Fruit fly (Drosophila melanogaster): Measurements from ENCODE around the gene Pus1.
A peak's percentile ranks its signal among the peaks of the same experiment; 100 is the strongest.

The Pus1 gene

dm6 chr3R:20588480-20588785 lies 4.0 kb downstream of the Pus1 start, which contains the start of gene Srp72 (continued):
- TF ChIP-seq Rfx (GFP tag; IDR thresholded peaks at IDR 0.05) (peak; percentile 51; the same call in 1 of the 2 replicates), kay (GFP tag; optimal IDR thresholded peaks at IDR 0.05) (peak; percentile 10), pzg (GFP tag; optimal IDR thresholded peaks at IDR 0.05) (peak; percentile 35), H2.0 (GFP tag; IDR thresholded peaks at IDR 0.05) (no peak), Chrac-16 (GFP tag; optimal IDR thresholded peaks at IDR 0.05) (peak; percentile 8), CG18764 (GFP tag; optimal IDR thresholded peaks at IDR 0.05) (peak; percentile 53), Dad (GFP tag; optimal IDR thresholded peaks at IDR 0.05) (no peak), BEAF-32 (GFP tag; optimal IDR thresholded peaks at IDR 0.05) (peak; percentile 44), gfzf (GFP tag; optimal IDR thresholded peaks at IDR 0.05) (peak; percentile 56), Hsf (GFP tag; optimal IDR thresholded peaks at IDR 0.05) (peak; percentile 48), ttk (GFP tag; IDR thresholded peaks at IDR 0.05) (no peak), Eip74EF (GFP tag; optimal IDR thresholded peaks at IDR 0.05) (no peak), BtbVII (GFP tag; optimal IDR thresholded peaks at IDR 0.05) (no peak), CG32532 (GFP tag; IDR thresholded peaks at IDR 0.05) (peak; percentile 63; the same call in 1 of the 2 replicates), CG12659 (GFP tag; optimal IDR thresholded peaks at IDR 0.05) (peak; percentile 54), CG9932 (GFP tag; IDR thresholded peaks at IDR 0.05) (peak; percentile 64), CG4328 (GFP tag; optimal IDR thresholded peaks at IDR 0.05) (peak; percentile 29), Pdp1 (GFP tag; optimal IDR thresholded peaks at IDR 0.05) (peak in 1 of 2 experiments; percentile 2), CG31388 (GFP tag; optimal IDR thresholded peaks at IDR 0.05) (no peak), CG31441 (GFP tag; IDR thresholded peaks at IDR 0.05) (0 out of 2 replicates have a peak, but pooled peaks have one; percentile 21), al (GFP tag; IDR thresholded peaks at IDR 0.05) (peak; percentile 33; the same call in 1 of the 2 replicates), CG15601 (tag; optimal IDR thresholded peaks at IDR 0.05) (peak; percentile 13), chm (GFP tag; IDR thresholded peaks at IDR 0.05) (peak; percentile 23; the same call in 1 of the 2 replicates), CG1602 (GFP tag; optimal IDR thresholded peaks at IDR 0.05) (peak; percentile 20), CG34376 (GFP tag; optimal IDR thresholded peaks at IDR 0.05) (peak; percentile 33), grau (tag; optimal IDR thresholded peaks at IDR 0.05) (peak; percentile 41), az2 (GFP tag; optimal IDR thresholded peaks at IDR 0.05) (peak; percentile 36), exex (tag; optimal IDR thresholded peaks at IDR 0.05) (peak; percentile 37), CG6175 (GFP tag; IDR thresholded peaks at IDR 0.05) (no peak), Hr3 (GFP tag; optimal IDR thresholded peaks at IDR 0.05) (no peak), pita (GFP tag; optimal IDR thresholded peaks at IDR 0.05) (no peak), CG18011 (GFP tag; optimal IDR thresholded peaks at IDR 0.05) (peak; percentile 25), Atf6 (GFP tag; IDR thresholded peaks at IDR 0.05) (peak; percentile 47; the same call in 1 of the 2 replicates), Hr78 (GFP tag; optimal IDR thresholded peaks at IDR 0.05) (no peak), pho (GFP tag; optimal IDR thresholded peaks at IDR 0.05) (no peak), NC2α (GFP tag; optimal IDR thresholded peaks at IDR 0.05) (no peak), CG15514 (GFP tag; optimal IDR thresholded peaks at IDR 0.05) (peak; percentile 52), unpg (GFP tag; optimal IDR thresholded peaks at IDR 0.05) (peak; percentile 45), sisA (GFP tag; IDR thresholded peaks at IDR 0.05) (peak; percentile 37; the same call in 1 of the 2 replicates), Gug (GFP tag; IDR thresholded peaks at IDR 0.05) (peak; percentile 48; the same call in 1 of the 4 replicates), kni (GFP tag; optimal IDR thresholded peaks at IDR 0.05) (no peak), CG10147 (GFP tag; optimal IDR thresholded peaks at IDR 0.05) (peak; percentile 45), CG33213 (GFP tag; optimal IDR thresholded peaks at IDR 0.05) (peak; percentile 18), CG17359 (tag; optimal IDR thresholded peaks at IDR 0.05) (peak; percentile 60), CG12942 (GFP tag; optimal IDR thresholded peaks at IDR 0.05) (peak; percentile 35), phol (tag; optimal IDR thresholded peaks at IDR 0.05) (peak; percentile 85), stwl (tag; optimal IDR thresholded peaks at IDR 0.05) (peak; percentile 59), CG2889 (GFP tag; IDR thresholded peaks at IDR 0.05) (no peak), CG17361 (GFP tag; IDR thresholded peaks at IDR 0.05) (no peak)

All from whole organism, embryonic.